Worm (Caenorhabditis elegans): ENCODE data around the gene nit-1.

Gene nit-1

ce11 chrIII:3875608-3876007 is 46.4 kb upstream of the nit-1 start (continued):
- TF ChIP-seq mxl-3 (GFP tag; optimal IDR thresholded peaks at IDR 0.05) (peak; percentile 33), dmd-6 (GFP tag; IDR thresholded peaks at IDR 0.05) (peak; percentile 42), spr-1 (tag; optimal IDR thresholded peaks at IDR 0.05) (no peak), hlh-30 (tag; optimal IDR thresholded peaks at IDR 0.05; ENCODE audit: insufficient read depth) (peak; percentile 92), ceh-20 (GFP tag; IDR thresholded peaks at IDR 0.05) (0 out of 2 replicates have a peak, but pooled peaks have one; percentile 27), lir-3 (tag; optimal IDR thresholded peaks at IDR 0.05) (no peak)

- peak; percentile 28 for TF ChIP-seq nhr-28 (tag; optimal IDR thresholded peaks at IDR 0.05)
- peak; percentile 16 for TF ChIP-seq dve-1 (tag; optimal IDR thresholded peaks at IDR 0.05; ENCODE audit: insufficient read depth)
- no peak for TF ChIP-seq daf-16 (GFP tag; optimal IDR thresholded peaks at IDR 0.05)
- TF ChIP-seq daf-16 (tag; optimal IDR thresholded peaks at IDR 0.05) = peak; percentile 3
- peak; percentile 52 for TF ChIP-seq aha-1 (tag)
- no peak for TF ChIP-seq set-16 (GFP tag; IDR thresholded peaks at IDR 0.05)
- TF ChIP-seq nhr-237 (tag; optimal IDR thresholded peaks at IDR 0.05) = no peak
- peak; percentile 41 for TF ChIP-seq pqm-1 (tag; optimal IDR thresholded peaks at IDR 0.05)
- TF ChIP-seq dmd-6 (GFP tag; IDR thresholded peaks at IDR 0.05) = peak; percentile 42
Observed at ce11 chrIII:3876197-3876897, 45.7 kb upstream of the nit-1 start.

- TF ChIP-seq ceh-44 (GFP tag; IDR thresholded peaks at IDR 0.05) = no peak
- TF ChIP-seq sdz-12 (GFP tag; optimal IDR thresholded peaks at IDR 0.05) = no peak
- TF ChIP-seq nhr-77 (tag; optimal IDR thresholded peaks at IDR 0.05) = no peak
- TF ChIP-seq unc-130 (GFP tag; optimal IDR thresholded peaks at IDR 0.05) = no peak
- no peak for TF ChIP-seq nhr-42 (GFP tag; IDR thresholded peaks at IDR 0.05)
- no peak for TF ChIP-seq R02D3.7 (tag; optimal IDR thresholded peaks at IDR 0.05)
- no peak for TF ChIP-seq ceh-62 (tag; optimal IDR thresholded peaks at IDR 0.05)
- no peak for TF ChIP-seq ztf-7 (tag; optimal IDR thresholded peaks at IDR 0.05)
- no peak for TF ChIP-seq lin-39 (tag; optimal IDR thresholded peaks at IDR 0.05)
- peak; percentile 7 for TF ChIP-seq hlh-30 (tag; optimal IDR thresholded peaks at IDR 0.05; ENCODE audit: insufficient read depth)
- TF ChIP-seq F26F4.8 (GFP tag; conservative IDR thresholded peaks at IDR 0.05) = no peak
- no peak for TF ChIP-seq snpc-1.2 (GFP tag; IDR thresholded peaks at IDR 0.05)
- peak; percentile 48 for TF ChIP-seq nhr-28 (tag; optimal IDR thresholded peaks at IDR 0.05)
- no peak for TF ChIP-seq aly-2 (tag; optimal IDR thresholded peaks at IDR 0.05)
Observed at ce11 chrIII:3878986-3879756, 42.8 kb upstream of the nit-1 start.

ce11 chrIII:3883146-3883545 is 38.9 kb upstream of the nit-1 start:
- TF ChIP-seq arid-1 (GFP tag; conservative IDR thresholded peaks at IDR 0.05) (no peak), mxl-2 (GFP tag; conservative IDR thresholded peaks at IDR 0.05) (no peak), aha-1 (tag) (peak; percentile 7)

ce11 chrIII:3887586-3887985 is 34.4 kb upstream of the nit-1 start:
- no peak for TF ChIP-seq lin-38 (GFP tag; IDR thresholded peaks at IDR 0.05)
- TF ChIP-seq aha-1 (tag) = peak; percentile 2
- peak; percentile 41; the same call in 1 of the 2 replicates for TF ChIP-seq dmd-6 (GFP tag; IDR thresholded peaks at IDR 0.05)
- TF ChIP-seq mes-2 (tag; optimal IDR thresholded peaks at IDR 0.05; ENCODE audit: poor library complexity, severe bottlenecking) = peak; percentile 28
- TF ChIP-seq nhr-28 (tag; optimal IDR thresholded peaks at IDR 0.05) = peak; percentile 91
- TF ChIP-seq egl-43 (GFP tag; IDR thresholded peaks at IDR 0.05) = no peak
- peak; percentile 77 for TF ChIP-seq pqm-1 (tag; optimal IDR thresholded peaks at IDR 0.05)
- no peak for TF ChIP-seq pha-4 (GFP tag; IDR thresholded peaks at IDR 0.05)
- peak; percentile 13 for TF ChIP-seq pha-4 (tag; optimal IDR thresholded peaks at IDR 0.05)
- TF ChIP-seq daf-16 (GFP tag; optimal IDR thresholded peaks at IDR 0.05) = no peak
- TF ChIP-seq daf-16 (tag; optimal IDR thresholded peaks at IDR 0.05) = peak; percentile 57
- no peak for TF ChIP-seq ceh-62 (tag; optimal IDR thresholded peaks at IDR 0.05)
- no peak for TF ChIP-seq Y75B8A.6 (GFP tag; IDR thresholded peaks at IDR 0.05)
- peak; percentile 77 for TF ChIP-seq lin-13 (GFP tag; optimal IDR thresholded peaks at IDR 0.05)
- TF ChIP-seq set-16 (GFP tag; IDR thresholded peaks at IDR 0.05) = no peak
- TF ChIP-seq vab-7 (GFP tag; IDR thresholded peaks at IDR 0.05) = no peak
- TF ChIP-seq F37D6.2 (tag; optimal IDR thresholded peaks at IDR 0.05) = no peak
- TF ChIP-seq nhr-6 (tag; optimal IDR thresholded peaks at IDR 0.05) = peak; percentile 44
- TF ChIP-seq mxl-2 (GFP tag; conservative IDR thresholded peaks at IDR 0.05) = no peak
- no peak for TF ChIP-seq unc-39 (tag; optimal IDR thresholded peaks at IDR 0.05)
- no peak for TF ChIP-seq Y105C5A.15 (GFP tag; IDR thresholded peaks at IDR 0.05)
- peak; percentile 69 for TF ChIP-seq hlh-11 (tag; optimal IDR thresholded peaks at IDR 0.05)
